Fruit fly (Drosophila melanogaster) whole organism, adult: ENCODE measurements around the gene Adgf-D.

Source experiments
- CG1620 ChIP-seq: fragments of 200-800 bp; sonication (Bioruptor generic); optimal IDR thresholded peaks from 2 replicates; lab custom pipeline; 2016; ENCODE audit warnings: missing biosample characterization, missing genetic modification characterization
- CG33017 ChIP-seq: fragments of 200-800 bp; sonication (Bioruptor generic); optimal IDR thresholded peaks from 2 replicates; lab custom pipeline; 2018; ENCODE audit warnings: missing biosample characterization, mild to moderate bottlenecking, missing genetic modification characterization, moderate library complexity
- CG7101 ChIP-seq: fragments of 200-800 bp; sonication (Bioruptor generic); optimal IDR thresholded peaks from 2 replicates; lab custom pipeline; 2018; ENCODE audit warnings: missing biosample characterization, mild to moderate bottlenecking, missing genetic modification characterization, moderate library complexity
- Clk ChIP-seq: fragments of 200-800 bp; sonication (Bioruptor generic); optimal IDR thresholded peaks from 2 replicates; lab custom pipeline; 2017; ENCODE audit warnings: missing biosample characterization, missing genetic modification characterization
- Crg-1 ChIP-seq: fragments of 200-800 bp; sonication (Bioruptor generic); optimal IDR thresholded peaks from 2 replicates; lab custom pipeline; 2016; ENCODE audit warnings: missing biosample characterization, missing genetic modification characterization
- Mnt ChIP-seq: fragments of 200-800 bp; sonication (Bioruptor generic); optimal IDR thresholded peaks from 2 replicates; lab custom pipeline; 2016; ENCODE audit warnings: missing biosample characterization, mild to moderate bottlenecking, missing genetic modification characterization
- cic ChIP-seq: fragments of 200-800 bp; sonication (Bioruptor generic); optimal IDR thresholded peaks from 2 replicates; lab custom pipeline; 2017; ENCODE audit warnings: missing biosample characterization, mild to moderate bottlenecking, missing genetic modification characterization, moderate library complexity
- cnc ChIP-seq, 2 experiments: fragments of >200 bp; optimal IDR thresholded peaks; 2 replicates each; lab custom pipeline; 2017
- kay ChIP-seq: fragments of 200-800 bp; sonication (Bioruptor generic); peaks from one replicate; lab custom pipeline; 2016; ENCODE audit warnings: missing biosample characterization, missing genetic modification characterization, borderline replicate concordance
- pad ChIP-seq: fragments of 200-800 bp; sonication (Bioruptor generic); optimal IDR thresholded peaks from 3 replicates; lab custom pipeline; 2017; ENCODE audit warnings: missing biosample characterization, missing genetic modification characterization, mild to moderate bottlenecking, moderate library complexity, missing genetic modification reagents

DNA sequence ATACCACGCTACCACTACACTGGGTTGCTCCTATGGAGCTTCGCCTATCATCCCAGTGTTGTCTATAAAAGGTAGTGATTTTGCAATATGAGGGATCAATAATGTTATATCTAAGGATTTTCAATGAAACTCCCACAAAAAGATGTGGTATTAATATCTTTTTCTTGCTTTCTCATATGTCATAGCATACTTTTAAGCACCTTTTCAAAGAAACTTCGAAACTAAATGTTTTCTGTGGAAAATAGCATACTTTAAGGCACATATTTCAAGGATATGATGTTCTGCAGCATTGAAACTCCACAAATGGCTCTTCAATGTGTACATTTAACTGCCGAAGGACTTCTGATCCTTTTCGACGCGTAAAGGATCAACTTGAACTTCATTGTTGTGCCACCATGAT is 32.3 kb downstream of the Adgf-D start:
- TF ChIP-seq Crg-1 (no peak), kay (GFP tag; lab: Kevin White, UChicago) (no peak), pad (no peak), CG1620 (no peak), cic (no peak), Clk (GFP tag; lab: Kevin White, UChicago) (no peak), Mnt (GFP tag; lab: Kevin White, UChicago) (no peak), cnc (optimal IDR thresholded peaks at IDR 0.05; lab: Kevin White, UChicago) (no peak), CG7101 (tag; lab: Kevin White, UChicago) (no peak), CG33017 (tag; lab: Kevin White, UChicago) (no peak)
